Fruit fly (Drosophila melanogaster) whole organism, embryonic: Measurements from ENCODE around the gene CG8993.

ENCODE experiments used
- Atf3 ChIP-seq: fragments of 200-800 bp; sonication (Bioruptor generic); optimal IDR thresholded peaks from 3 replicates; lab custom pipeline; 2016; ENCODE audit warnings: missing biosample characterization, missing genetic modification characterization
- BEAF-32 ChIP-seq: fragments of 200-800 bp; sonication (Bioruptor generic); optimal IDR thresholded peaks from 3 replicates; lab custom pipeline; 2017; ENCODE audit warnings: missing biosample characterization, missing genetic modification characterization, mild to moderate bottlenecking, moderate library complexity, missing genetic modification reagents
- CG13123 ChIP-seq: fragments of 200-800 bp; sonication (Bioruptor generic); optimal IDR thresholded peaks from 2 replicates; lab custom pipeline; 2016; ENCODE audit warnings: missing biosample characterization, missing genetic modification characterization
- CG13296 ChIP-seq: fragments of 200-800 bp; sonication (Bioruptor generic); optimal IDR thresholded peaks from 3 replicates; lab custom pipeline; 2018; ENCODE audit warnings: missing biosample characterization, mild to moderate bottlenecking, missing genetic modification characterization
- CG13775 ChIP-seq: fragments of 200-800 bp; sonication (Bioruptor generic); optimal IDR thresholded peaks from 3 replicates; lab custom pipeline; 2017; ENCODE audit warnings: missing biosample characterization, mild to moderate bottlenecking, missing genetic modification characterization
- CG15011 ChIP-seq: fragments of 200-800 bp; sonication (Bioruptor generic); optimal IDR thresholded peaks from 3 replicates; lab custom pipeline; 2018; ENCODE audit warnings: missing biosample characterization, mild to moderate bottlenecking, missing genetic modification characterization
- CG17802 ChIP-seq: fragments of 200-800 bp; sonication (Bioruptor generic); optimal IDR thresholded peaks from 2 replicates; lab custom pipeline; 2018; ENCODE audit warnings: missing biosample characterization, mild to moderate bottlenecking, missing genetic modification characterization, moderate library complexity
- CG18764 ChIP-seq: fragments of 200-800 bp; sonication (Bioruptor generic); optimal IDR thresholded peaks from 3 replicates; lab custom pipeline; 2016; ENCODE audit warnings: missing biosample characterization, missing genetic modification characterization
- CG30403 ChIP-seq: fragments of 200-800 bp; sonication (Bioruptor generic); optimal IDR thresholded peaks from 3 replicates; lab custom pipeline; 2016; ENCODE audit warnings: missing biosample characterization, missing genetic modification characterization
- CG34422 ChIP-seq: fragments of 200-800 bp; sonication (Bioruptor generic); IDR thresholded peaks from 3 replicates; pipeline ENCODE4 v1.3.6; 2022; ENCODE audit warnings: missing biosample characterization, missing genetic modification characterization
- CG4424 ChIP-seq: fragments of 200-800 bp; sonication (Bioruptor generic); optimal IDR thresholded peaks from 3 replicates; lab custom pipeline; 2016; ENCODE audit warnings: missing biosample characterization, missing genetic modification characterization
- CG6683 ChIP-seq: fragments of 200-800 bp; sonication (Bioruptor generic); optimal IDR thresholded peaks from 2 replicates; lab custom pipeline; 2017; ENCODE audit warnings: missing biosample characterization, mild to moderate bottlenecking, missing genetic modification characterization, missing genetic modification reagents
- CG7928 ChIP-seq: fragments of 200-800 bp; sonication (Bioruptor generic); optimal IDR thresholded peaks from 2 replicates; lab custom pipeline; 2017; ENCODE audit warnings: missing biosample characterization, mild to moderate bottlenecking, missing genetic modification characterization
- CG9876 ChIP-seq: fragments of 200-800 bp; sonication (Bioruptor generic); optimal IDR thresholded peaks from 2 replicates; lab custom pipeline; 2016; ENCODE audit warnings: missing biosample characterization, missing genetic modification characterization
- CrebB ChIP-seq: fragments of 200-800 bp; sonication (Bioruptor generic); optimal IDR thresholded peaks from 3 replicates; lab custom pipeline; 2018; ENCODE audit warnings: missing biosample characterization, mild to moderate bottlenecking, missing genetic modification characterization
- Dip3 ChIP-seq: fragments of 200-800 bp; sonication (Bioruptor generic); optimal IDR thresholded peaks from 3 replicates; lab custom pipeline; 2016; ENCODE audit warnings: missing biosample characterization, missing genetic modification characterization
- Eip74EF ChIP-seq, 2 experiments: fragments of 200-800 bp in 1 of 2; fragments of >200 bp in 1 of 2; sonication (Bioruptor generic) in 1 of 2; optimal IDR thresholded peaks; 2 replicates each; lab custom pipeline; 2017 to 2019; ENCODE audit warnings: missing biosample characterization in 2 of 2, missing genetic modification characterization in 2 of 2, mild to moderate bottlenecking in 1 of 2, moderate library complexity in 1 of 2
- Ets97D ChIP-seq: fragments of 200-800 bp; sonication (Bioruptor generic); optimal IDR thresholded peaks from 3 replicates; lab custom pipeline; 2016; ENCODE audit warnings: missing biosample characterization, missing genetic modification characterization
- GATAe ChIP-seq: fragments of 200-800 bp; sonication (Bioruptor generic); conservative IDR thresholded peaks from 2 replicates; pipeline ENCODE4 v1.3.6; 2022; ENCODE audit warnings: missing biosample characterization, missing genetic modification characterization
- Kr ChIP-seq: fragments of 200-800 bp; sonication (Bioruptor generic); optimal IDR thresholded peaks from 2 replicates; lab custom pipeline; 2017; ENCODE audit warnings: missing biosample characterization, mild to moderate bottlenecking, missing genetic modification characterization
- Lhr ChIP-seq: fragments of 200-800 bp; sonication (Bioruptor generic); optimal IDR thresholded peaks from 3 replicates; lab custom pipeline; 2017; ENCODE audit warnings: mild to moderate bottlenecking, missing biosample characterization, missing genetic modification reagents, missing genetic modification characterization
- Neu2 ChIP-seq: fragments of 200-800 bp; sonication (Bioruptor generic); optimal IDR thresholded peaks from 3 replicates; lab custom pipeline; 2016; ENCODE audit warnings: missing biosample characterization, missing genetic modification characterization, borderline replicate concordance
- Nf-YC ChIP-seq: fragments of 200-800 bp; optimal IDR thresholded peaks from 3 replicates; lab custom pipeline; 2019; ENCODE audit warnings: missing biosample characterization, mild to moderate bottlenecking, missing genetic modification characterization, moderate library complexity
- Pdp1 ChIP-seq, 2 experiments: fragments of 200-800 bp; sonication (Bioruptor generic); optimal IDR thresholded peaks; 3 replicates each; lab custom pipeline; 2016; ENCODE audit warnings: missing biosample characterization in 2 of 2, missing genetic modification characterization in 2 of 2, mild to moderate bottlenecking in 1 of 2, moderate library complexity in 1 of 2
- Rfx ChIP-seq: fragments of 200-800 bp; sonication (Bioruptor generic); IDR thresholded peaks from 2 replicates; pipeline ENCODE4 v1.3.6; 2022; ENCODE audit warnings: missing biosample characterization, missing genetic modification characterization
- Sry-δ ChIP-seq: fragments of 200-800 bp; sonication (Bioruptor generic); optimal IDR thresholded peaks from 2 replicates; lab custom pipeline; 2016; ENCODE audit warnings: missing biosample characterization, missing genetic modification characterization
- Xbp1 ChIP-seq: fragments of 200-800 bp; sonication (Bioruptor generic); optimal IDR thresholded peaks from 3 replicates; lab custom pipeline; 2016; ENCODE audit warnings: missing biosample characterization, mild to moderate bottlenecking, missing genetic modification characterization
- ac ChIP-seq: fragments of 200-800 bp; sonication (Bioruptor generic); optimal IDR thresholded peaks from 3 replicates; lab custom pipeline; 2017; ENCODE audit warnings: missing biosample characterization, mild to moderate bottlenecking, missing genetic modification characterization
- aop ChIP-seq: fragments of 200-800 bp; sonication (Bioruptor generic); IDR thresholded peaks from 2 replicates; pipeline ENCODE4 v1.3.6; 2022; ENCODE audit warnings: missing biosample characterization, missing genetic modification characterization
- br ChIP-seq: fragments of >200 bp; optimal IDR thresholded peaks from 2 replicates; lab custom pipeline; 2017
- cg ChIP-seq: fragments of 200-800 bp; sonication (Bioruptor generic); optimal IDR thresholded peaks from 3 replicates; lab custom pipeline; 2019; ENCODE audit warnings: missing biosample characterization, mild to moderate bottlenecking, missing genetic modification characterization, moderate library complexity
- fu2 ChIP-seq: fragments of 200-800 bp; sonication (Bioruptor generic); optimal IDR thresholded peaks from 2 replicates; lab custom pipeline; 2016; ENCODE audit warnings: missing biosample characterization, missing genetic modification characterization
- gsb ChIP-seq: fragments of 200-800 bp; sonication (Bioruptor generic); IDR thresholded peaks from 2 replicates; pipeline ENCODE4 v1.3.6; 2022; ENCODE audit warnings: missing biosample characterization, missing genetic modification characterization
- hth ChIP-seq: fragments of >200 bp; optimal IDR thresholded peaks from 2 replicates; lab custom pipeline; 2017; ENCODE audit warnings: inconsistent platforms
- inv ChIP-seq: fragments of 200-800 bp; sonication (Bioruptor generic); IDR thresholded peaks from 2 replicates; pipeline ENCODE4 v1.3.6; 2022; ENCODE audit warnings: missing biosample characterization, missing genetic modification characterization; ENCODE audit not compliant: partially characterized antibody
- jing ChIP-seq: fragments of 200-800 bp; sonication (Bioruptor generic); optimal IDR thresholded peaks from 2 replicates; lab custom pipeline; 2018; ENCODE audit warnings: missing biosample characterization, mild to moderate bottlenecking, missing genetic modification characterization
- lmd ChIP-seq: fragments of 200-800 bp; sonication (Bioruptor generic); IDR thresholded peaks from 2 replicates; pipeline ENCODE4 v1.3.6; 2022; ENCODE audit warnings: missing biosample characterization, missing genetic modification characterization
- nerfin-1 ChIP-seq: fragments of 200-800 bp; sonication (Bioruptor generic); optimal IDR thresholded peaks from 3 replicates; lab custom pipeline; 2019; ENCODE audit warnings: missing biosample characterization, mild to moderate bottlenecking, missing genetic modification characterization, moderate library complexity
- oc ChIP-seq: fragments of 200-800 bp; sonication (Bioruptor generic); optimal IDR thresholded peaks from 2 replicates; lab custom pipeline; 2018; ENCODE audit warnings: missing biosample characterization, mild to moderate bottlenecking, missing genetic modification characterization, moderate library complexity
- pnt ChIP-seq: fragments of 200-800 bp; sonication (Bioruptor generic); optimal IDR thresholded peaks from 3 replicates; lab custom pipeline; 2016; ENCODE audit warnings: missing biosample characterization, missing genetic modification characterization
- prd ChIP-seq, 3 experiments: fragments of >200 bp in 2 of 3; fragments of 200-800 bp in 1 of 3; sonication (Bioruptor generic) in 1 of 3; optimal IDR thresholded peaks in 2 of 3; IDR thresholded peaks in 1 of 3; 2 replicates in 2 of 3; 3 replicates in 1 of 3; pipeline versions ENCODE4 v1.3.6 to Lab custom; 2017 to 2022; ENCODE audit warnings: missing biosample characterization in 1 of 3, missing genetic modification characterization in 1 of 3
- psq ChIP-seq: fragments of 200-800 bp; sonication (Bioruptor generic); optimal IDR thresholded peaks from 2 replicates; lab custom pipeline; 2017; ENCODE audit warnings: missing biosample characterization, missing genetic modification characterization
- sc ChIP-seq, 3 experiments: fragments of >200 bp in 2 of 3; fragments of 200-800 bp in 1 of 3; sonication (Bioruptor generic) in 1 of 3; optimal IDR thresholded peaks; 2 replicates in 2 of 3; 3 replicates in 1 of 3; lab custom pipeline; 2017; ENCODE audit warnings: mild to moderate bottlenecking in 1 of 3, missing biosample characterization in 1 of 3, missing genetic modification characterization in 1 of 3, missing genetic modification reagents in 1 of 3
- sd ChIP-seq: fragments of 200-800 bp; sonication (Bioruptor generic); optimal IDR thresholded peaks from 3 replicates; lab custom pipeline; 2018; ENCODE audit warnings: missing biosample characterization, mild to moderate bottlenecking, missing genetic modification characterization, moderate library complexity
- sisA ChIP-seq: fragments of 200-800 bp; sonication (Bioruptor generic); IDR thresholded peaks from 2 replicates; pipeline ENCODE4 v1.3.6; 2022; ENCODE audit warnings: missing biosample characterization, missing genetic modification characterization
- sr ChIP-seq: fragments of 200-800 bp; sonication (Bioruptor generic); IDR thresholded peaks from 3 replicates; pipeline ENCODE4 v1.3.6; 2022; ENCODE audit warnings: missing biosample characterization, missing genetic modification characterization
- trh ChIP-seq: fragments of 200-800 bp; sonication (Bioruptor generic); optimal IDR thresholded peaks from 2 replicates; lab custom pipeline; 2016; ENCODE audit warnings: missing biosample characterization, missing genetic modification characterization
- wdn ChIP-seq: fragments of 200-800 bp; sonication (Bioruptor generic); IDR thresholded peaks from 2 replicates; pipeline ENCODE4 v1.3.6; 2022; ENCODE audit warnings: missing biosample characterization, missing genetic modification characterization
- zf30C ChIP-seq: fragments of 200-800 bp; sonication (Bioruptor generic); optimal IDR thresholded peaks from 3 replicates; lab custom pipeline; 2018; ENCODE audit warnings: missing biosample characterization, mild to moderate bottlenecking, missing genetic modification characterization

CG8993 gene

dm6 chr3L:2417399-2418040 lies 45.5 kb downstream of the CG8993 start (continued):
- TF ChIP-seq inv (GFP tag; lab: Robert Waterston, UW) (no peak), wdn (GFP tag; lab: Robert Waterston, UW) (peak; percentile 37; the same call in 1 of the 2 replicates), CG17802 (tag; lab: Kevin White, UChicago) (peak; percentile 13), jing (peak; percentile 41), nerfin-1 (tag; lab: Kevin White, UChicago) (peak; percentile 73), Dip3 (no peak), prd (optimal IDR thresholded peaks at IDR 0.05; lab: Kevin White, UChicago) (no peak), prd (GFP tag; IDR thresholded peaks at IDR 0.05; lab: Robert Waterston, UW) (peak; percentile 59; the same call in 1 of the 3 replicates), pnt (no peak), gsb (no peak), Atf3 (GFP tag; lab: Kevin White, UChicago) (no peak), sr (GFP tag; lab: Robert Waterston, UW) (no peak), sisA (peak; percentile 57; the same call in 1 of the 2 replicates), ac (GFP tag; lab: Kevin White, UChicago) (no peak), hth (lab: Kevin White, UChicago) (no peak), CG7928 (GFP tag; lab: Kevin White, UChicago) (no peak), psq (GFP tag; lab: Kevin White, UChicago) (peak; percentile 18), fu2 (GFP tag; lab: Kevin White, UChicago) (no peak), CG34422 (GFP tag; lab: Robert Waterston, UW) (0 out of 3 replicates have a peak, but pooled peaks have one; percentile 10), Ets97D (GFP tag; lab: Kevin White, UChicago) (no peak), Kr (no peak), aop (GFP tag; lab: Robert Waterston, UW) (no peak), Neu2 (GFP tag; lab: Kevin White, UChicago) (no peak), GATAe (no peak), CG13296 (GFP tag; lab: Kevin White, UChicago) (peak; percentile 81), CG4424 (GFP tag; lab: Kevin White, UChicago) (peak; percentile 71), Pdp1 (GFP tag; optimal IDR thresholded peaks at IDR 0.05; lab: Kevin White, UChicago) (peak; percentile 32 to 49), oc (no peak), cg (peak; percentile 12), CG13123 (GFP tag; lab: Kevin White, UChicago) (peak; percentile 25), Lhr (GFP tag; lab: Kevin White, UChicago) (no peak), Nf-YC (tag; lab: Kevin White, UChicago) (peak; percentile 61), Eip74EF (GFP tag; optimal IDR thresholded peaks at IDR 0.05; lab: Kevin White, UChicago) (peak in 1 of 2 experiments; percentile 86), BEAF-32 (GFP tag; lab: Kevin White, UChicago) (no peak), br (lab: Kevin White, UChicago) (no peak), CG6683 (GFP tag; lab: Kevin White, UChicago) (peak; percentile 56), lmd (GFP tag; lab: Robert Waterston, UW) (peak; percentile 65), Sry-δ (GFP tag; lab: Kevin White, UChicago) (no peak), CG30403 (GFP tag; lab: Kevin White, UChicago) (peak; percentile 78), CG18764 (peak; percentile 46), zf30C (GFP tag; lab: Kevin White, UChicago) (peak; percentile 21), sc (optimal IDR thresholded peaks at IDR 0.05; lab: Kevin White, UChicago) (no peak), sc (GFP tag; optimal IDR thresholded peaks at IDR 0.05; lab: Kevin White, UChicago) (peak; percentile 69), CG9876 (GFP tag; lab: Kevin White, UChicago) (no peak), sd (tag; lab: Kevin White, UChicago) (peak; percentile 16), trh (GFP tag; lab: Kevin White, UChicago) (no peak), Rfx (GFP tag; lab: Robert Waterston, UW) (peak; percentile 21; the same call in 1 of the 2 replicates), CG13775 (GFP tag; lab: Kevin White, UChicago) (peak; percentile 70), CG15011 (GFP tag; lab: Kevin White, UChicago) (peak; percentile 71), CrebB (peak; percentile 32), Xbp1 (peak; percentile 69)
